Fruit fly (Drosophila melanogaster) whole organism, embryonic: ENCODE results near the gene CG5225.
A peak's percentile ranks its signal among the peaks of the same experiment; 100 is the strongest.

Experiments used
- Aef1 ChIP-seq: fragments of 200-800 bp; sonication (Bioruptor generic); IDR thresholded peaks from 3 replicates; pipeline ENCODE4 v1.3.6; 2022; ENCODE audit warnings: missing biosample characterization, missing genetic modification characterization
- CG13287 ChIP-seq: fragments of 200-800 bp; sonication (Bioruptor generic); IDR thresholded peaks from 2 replicates; pipeline ENCODE4 v1.3.6; 2022; ENCODE audit warnings: missing biosample characterization, missing genetic modification characterization; ENCODE audit not compliant: partially characterized antibody
- CG13775 ChIP-seq: fragments of 200-800 bp; sonication (Bioruptor generic); optimal IDR thresholded peaks from 3 replicates; lab custom pipeline; 2017; ENCODE audit warnings: missing biosample characterization, mild to moderate bottlenecking, missing genetic modification characterization
- CG14667 ChIP-seq: fragments of 200-800 bp; sonication (Bioruptor generic); IDR thresholded peaks from 2 replicates; pipeline ENCODE4 v1.3.6; 2022; ENCODE audit warnings: missing biosample characterization, missing genetic modification characterization
- CG1602 ChIP-seq: fragments of 200-800 bp; sonication (Bioruptor generic); optimal IDR thresholded peaks from 3 replicates; lab custom pipeline; 2016; ENCODE audit warnings: missing biosample characterization, missing genetic modification characterization
- CG17359 ChIP-seq: fragments of 200-800 bp; sonication (Bioruptor generic); optimal IDR thresholded peaks from 3 replicates; lab custom pipeline; 2018; ENCODE audit warnings: missing biosample characterization, mild to moderate bottlenecking, missing genetic modification characterization, moderate library complexity
- CG1832 ChIP-seq: fragments of 200-800 bp; sonication (Bioruptor generic); optimal IDR thresholded peaks from 2 replicates; lab custom pipeline; 2017; ENCODE audit warnings: missing biosample characterization, mild to moderate bottlenecking, missing genetic modification characterization, inconsistent platforms
- CG31388 ChIP-seq: fragments of 200-800 bp; sonication (Bioruptor generic); optimal IDR thresholded peaks from 2 replicates; lab custom pipeline; 2016; ENCODE audit warnings: missing biosample characterization, missing genetic modification characterization
- CG32772 ChIP-seq: fragments of 200-800 bp; sonication (Bioruptor generic); IDR thresholded peaks from 2 replicates; pipeline ENCODE4 v1.3.6; 2022; ENCODE audit warnings: missing biosample characterization, missing genetic modification characterization
- CG7928 ChIP-seq: fragments of 200-800 bp; sonication (Bioruptor generic); optimal IDR thresholded peaks from 2 replicates; lab custom pipeline; 2017; ENCODE audit warnings: missing biosample characterization, mild to moderate bottlenecking, missing genetic modification characterization
- CG7963 ChIP-seq: fragments of 200-800 bp; sonication (Bioruptor generic); IDR thresholded peaks from 3 replicates; pipeline ENCODE4 v1.3.6; 2022; ENCODE audit warnings: missing biosample characterization, missing genetic modification characterization; ENCODE audit not compliant: partially characterized antibody
- CkIIα-i1 ChIP-seq: fragments of 200-800 bp; sonication (Bioruptor generic); IDR thresholded peaks from 2 replicates; pipeline ENCODE4 v1.3.6; 2022; ENCODE audit warnings: missing biosample characterization, missing genetic modification characterization
- CoRest ChIP-seq: fragments of 200-800 bp; sonication (Bioruptor generic); optimal IDR thresholded peaks from 3 replicates; lab custom pipeline; 2018; ENCODE audit warnings: missing biosample characterization, mild to moderate bottlenecking, missing genetic modification characterization, moderate library complexity
- Dek ChIP-seq: fragments of 200-800 bp; sonication (Bioruptor generic); optimal IDR thresholded peaks from 3 replicates; lab custom pipeline; 2019; ENCODE audit warnings: missing biosample characterization, mild to moderate bottlenecking, missing genetic modification characterization, moderate library complexity
- Dip3 ChIP-seq: fragments of 200-800 bp; sonication (Bioruptor generic); optimal IDR thresholded peaks from 3 replicates; lab custom pipeline; 2016; ENCODE audit warnings: missing biosample characterization, missing genetic modification characterization
- Hmx ChIP-seq: fragments of 200-800 bp; sonication (Bioruptor generic); optimal IDR thresholded peaks from 2 replicates; lab custom pipeline; 2016; ENCODE audit warnings: missing biosample characterization, missing genetic modification characterization
- Lim3 ChIP-seq: fragments of 200-800 bp; sonication (Bioruptor generic); IDR thresholded peaks from 2 replicates; pipeline ENCODE4 v1.3.6; 2022; ENCODE audit warnings: missing biosample characterization, missing genetic modification characterization
- MTF-1 ChIP-seq: fragments of 200-800 bp; sonication (Bioruptor generic); optimal IDR thresholded peaks from 2 replicates; lab custom pipeline; 2018; ENCODE audit warnings: missing biosample characterization, mild to moderate bottlenecking, missing genetic modification characterization, borderline replicate concordance
- Max ChIP-seq: fragments of 200-800 bp; sonication (Bioruptor generic); optimal IDR thresholded peaks from 2 replicates; lab custom pipeline; 2016; ENCODE audit warnings: missing biosample characterization, mild to moderate bottlenecking, missing genetic modification characterization
- PHDP ChIP-seq: fragments of 200-800 bp; sonication (Bioruptor generic); optimal IDR thresholded peaks from 3 replicates; lab custom pipeline; 2018; ENCODE audit warnings: missing biosample characterization, mild to moderate bottlenecking, missing genetic modification characterization, moderate library complexity
- Pdp1 ChIP-seq, 2 experiments: fragments of 200-800 bp; sonication (Bioruptor generic); optimal IDR thresholded peaks; 3 replicates each; lab custom pipeline; 2016; ENCODE audit warnings: missing biosample characterization in 2 of 2, missing genetic modification characterization in 2 of 2, mild to moderate bottlenecking in 1 of 2, moderate library complexity in 1 of 2
- Side ChIP-seq: fragments of 200-800 bp; sonication (Bioruptor generic); optimal IDR thresholded peaks from 2 replicates; lab custom pipeline; 2016; ENCODE audit warnings: missing biosample characterization, missing genetic modification characterization
- Usf ChIP-seq: fragments of 200-800 bp; sonication (Bioruptor generic); optimal IDR thresholded peaks from 2 replicates; lab custom pipeline; 2017; ENCODE audit warnings: missing genotype, missing biosample characterization, missing genetic modification characterization
- ac ChIP-seq: fragments of 200-800 bp; sonication (Bioruptor generic); optimal IDR thresholded peaks from 3 replicates; lab custom pipeline; 2017; ENCODE audit warnings: missing biosample characterization, mild to moderate bottlenecking, missing genetic modification characterization
- al ChIP-seq: fragments of 200-800 bp; sonication (Bioruptor generic); IDR thresholded peaks from 2 replicates; pipeline ENCODE4 v1.3.6; 2022; ENCODE audit warnings: missing biosample characterization, missing genetic modification characterization
- aop ChIP-seq: fragments of 200-800 bp; sonication (Bioruptor generic); IDR thresholded peaks from 2 replicates; pipeline ENCODE4 v1.3.6; 2022; ENCODE audit warnings: missing biosample characterization, missing genetic modification characterization
- ara ChIP-seq: fragments of 200-800 bp; sonication (Bioruptor generic); IDR thresholded peaks from 2 replicates; pipeline ENCODE4 v1.3.6; 2022; ENCODE audit warnings: missing biosample characterization, missing genetic modification characterization
- bowl ChIP-seq: fragments of 200-800 bp; sonication (Bioruptor generic); IDR thresholded peaks from 2 replicates; pipeline ENCODE4 v1.3.6; 2022; ENCODE audit warnings: missing biosample characterization, missing genetic modification characterization
- chinmo ChIP-seq: fragments of 200-800 bp; sonication (Bioruptor generic); IDR thresholded peaks from 4 replicates; pipeline ENCODE4 v1.3.6; 2022; ENCODE audit warnings: missing biosample characterization, missing genetic modification characterization; ENCODE audit not compliant: partially characterized antibody
- cwo ChIP-seq: fragments of 200-800 bp; sonication (Bioruptor generic); optimal IDR thresholded peaks from 3 replicates; lab custom pipeline; 2017; ENCODE audit warnings: missing biosample characterization, missing genetic modification characterization, mild to moderate bottlenecking, moderate library complexity, missing genetic modification reagents
- dimm ChIP-seq: fragments of 200-800 bp; sonication (Bioruptor generic); IDR thresholded peaks from 2 replicates; pipeline ENCODE4 v1.3.6; 2022; ENCODE audit warnings: missing biosample characterization, missing genetic modification characterization
- dysf ChIP-seq: fragments of 200-800 bp; sonication (Bioruptor generic); IDR thresholded peaks from 3 replicates; pipeline ENCODE4 v1.3.6; 2022; ENCODE audit warnings: missing biosample characterization, missing genetic modification characterization
- en ChIP-seq: fragments of 200-800 bp; sonication (Bioruptor generic); optimal IDR thresholded peaks from 2 replicates; lab custom pipeline; 2016; ENCODE audit warnings: missing biosample characterization, missing genetic modification characterization
- grn ChIP-seq: fragments of 200-800 bp; sonication (Bioruptor generic); optimal IDR thresholded peaks from 3 replicates; lab custom pipeline; 2017; ENCODE audit warnings: missing biosample characterization, missing genetic modification characterization
- ham ChIP-seq: fragments of 200-800 bp; sonication (Bioruptor generic); IDR thresholded peaks from 2 replicates; pipeline ENCODE4 v1.3.6; 2022; ENCODE audit warnings: missing biosample characterization, missing genetic modification characterization
- jumu ChIP-seq: fragments of 200-800 bp; sonication (Bioruptor generic); optimal IDR thresholded peaks from 3 replicates; lab custom pipeline; 2016; ENCODE audit warnings: missing biosample characterization, missing genetic modification characterization
- kah ChIP-seq: fragments of 200-800 bp; sonication (Bioruptor generic); optimal IDR thresholded peaks from 2 replicates; lab custom pipeline; 2018; ENCODE audit warnings: missing biosample characterization, mild to moderate bottlenecking, missing genetic modification characterization
- kay ChIP-seq: fragments of 200-800 bp; sonication (Bioruptor generic); optimal IDR thresholded peaks from 2 replicates; lab custom pipeline; 2016; ENCODE audit warnings: missing biosample characterization, missing genetic modification characterization
- ken ChIP-seq: fragments of 200-800 bp; sonication (Bioruptor generic); IDR thresholded peaks from 3 replicates; pipeline ENCODE4 v1.3.6; 2022; ENCODE audit warnings: missing biosample characterization, missing genetic modification characterization
- lab ChIP-seq: fragments of 200-800 bp; sonication (Bioruptor generic); optimal IDR thresholded peaks from 3 replicates; lab custom pipeline; 2017; ENCODE audit warnings: missing biosample characterization, missing genetic modification characterization, mild to moderate bottlenecking, moderate library complexity, missing genetic modification reagents
- lola ChIP-seq, 3 experiments: fragments of >200 bp in 2 of 3; fragments of 200-800 bp in 1 of 3; sonication (Bioruptor generic) in 1 of 3; optimal IDR thresholded peaks; 2 replicates each; lab custom pipeline; 2017 to 2019; ENCODE audit warnings: missing biosample characterization in 3 of 3, missing genetic modification characterization in 3 of 3, mild to moderate bottlenecking in 1 of 3, moderate library complexity in 1 of 3
- mam ChIP-seq: fragments of 200-800 bp; sonication (Bioruptor generic); optimal IDR thresholded peaks from 3 replicates; lab custom pipeline; 2016; ENCODE audit warnings: missing biosample characterization, missing genetic modification characterization
- pfk ChIP-seq: fragments of 200-800 bp; sonication (Bioruptor generic); optimal IDR thresholded peaks from 2 replicates; lab custom pipeline; 2018; ENCODE audit warnings: missing biosample characterization, mild to moderate bottlenecking, missing genetic modification characterization, moderate library complexity
- phol ChIP-seq: fragments of 200-800 bp; sonication (Bioruptor generic); optimal IDR thresholded peaks from 3 replicates; lab custom pipeline; 2018; ENCODE audit warnings: missing biosample characterization, mild to moderate bottlenecking, missing genetic modification characterization, moderate library complexity
- ro ChIP-seq: fragments of 200-800 bp; sonication (Bioruptor generic); IDR thresholded peaks from 2 replicates; pipeline ENCODE4 v1.3.6; 2022; ENCODE audit warnings: missing biosample characterization, missing genetic modification characterization
- sens ChIP-seq: fragments of 200-800 bp; sonication (Bioruptor generic); peaks from one replicate; lab custom pipeline; 2016; ENCODE audit warnings: missing biosample characterization, missing genetic modification characterization
- sob ChIP-seq: fragments of 200-800 bp; sonication (Bioruptor generic); IDR thresholded peaks from 2 replicates; pipeline ENCODE4 v1.3.6; 2022; ENCODE audit warnings: missing biosample characterization, missing genetic modification characterization
- sug ChIP-seq: fragments of 200-800 bp; optimal IDR thresholded peaks from 2 replicates; lab custom pipeline; 2019; ENCODE audit warnings: missing biosample characterization, mild to moderate bottlenecking, missing genetic modification characterization, moderate library complexity
- tgo ChIP-seq: fragments of 200-800 bp; sonication (Bioruptor generic); IDR thresholded peaks from 3 replicates; pipeline ENCODE4 v1.3.6; 2022; ENCODE audit warnings: missing biosample characterization, missing genetic modification characterization
- tio ChIP-seq: fragments of 200-800 bp; sonication (Bioruptor generic); optimal IDR thresholded peaks from 2 replicates; lab custom pipeline; 2017; ENCODE audit warnings: missing biosample characterization, missing genetic modification characterization, inconsistent platforms

CG5225 gene

DNA sequence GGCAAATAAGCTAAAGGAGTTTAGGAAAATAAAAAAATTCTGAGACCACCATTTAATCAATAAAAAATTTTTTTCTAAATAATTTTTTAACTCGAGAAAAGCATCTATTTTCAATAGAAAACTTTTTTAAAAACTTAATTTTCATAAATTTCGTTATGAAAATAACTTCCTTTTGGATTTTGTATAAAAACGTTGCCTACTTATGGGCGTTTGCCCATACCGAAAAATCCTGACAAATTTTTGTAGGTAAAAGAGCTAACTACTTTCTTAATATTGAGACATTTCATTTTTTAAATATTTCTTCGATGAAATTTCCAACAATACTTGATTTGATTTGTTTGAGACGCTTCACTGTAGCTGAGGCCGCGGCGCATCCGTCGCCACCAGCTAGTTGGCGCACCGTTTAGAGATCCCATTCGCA is 31.8 kb downstream of the CG5225 start (continued):
- TF ChIP-seq lola (GFP tag; optimal IDR thresholded peaks at IDR 0.05; lab: Kevin White, UChicago) (peak in 1 of 3 experiments; percentile 53), dimm (0 out of 2 replicates have a peak, but pooled peaks have one; percentile 20), pfk (GFP tag; lab: Kevin White, UChicago) (no peak), ham (GFP tag; lab: Robert Waterston, UW) (no peak), CoRest (tag; lab: Kevin White, UChicago) (peak; percentile 67), Dek (tag; lab: Kevin White, UChicago) (peak; percentile 19), ara (GFP tag; lab: Robert Waterston, UW) (no peak), CG32772 (GFP tag; lab: Robert Waterston, UW) (no peak; the same call in 1 of the 2 replicates), phol (peak; percentile 66), sens (GFP tag; lab: Kevin White, UChicago) (peak; percentile 94), CG1832 (GFP tag; lab: Kevin White, UChicago) (no peak), tgo (GFP tag; lab: Robert Waterston, UW) (no peak), CG1602 (peak; percentile 13), bowl (0 out of 2 replicates have a peak, but pooled peaks have one; percentile 27), al (no peak), CG13287 (GFP tag; lab: Robert Waterston, UW) (no peak), lab (GFP tag; lab: Kevin White, UChicago) (peak; percentile 35), jumu (GFP tag; lab: Kevin White, UChicago) (peak; percentile 17), tio (peak; percentile 69), dysf (GFP tag; lab: Robert Waterston, UW) (no peak), Dip3 (GFP tag; lab: Kevin White, UChicago) (peak; percentile 30), CG13775 (GFP tag; lab: Kevin White, UChicago) (peak; percentile 41), aop (GFP tag; lab: Robert Waterston, UW) (no peak), CG7928 (GFP tag; lab: Kevin White, UChicago) (no peak), Pdp1 (GFP tag; optimal IDR thresholded peaks at IDR 0.05; lab: Kevin White, UChicago) (peak; percentile 7 to 9), ro (GFP tag; lab: Robert Waterston, UW) (no peak), Aef1 (GFP tag; lab: Robert Waterston, UW) (peak; percentile 17; the same call in 1 of the 3 replicates)

DNA sequence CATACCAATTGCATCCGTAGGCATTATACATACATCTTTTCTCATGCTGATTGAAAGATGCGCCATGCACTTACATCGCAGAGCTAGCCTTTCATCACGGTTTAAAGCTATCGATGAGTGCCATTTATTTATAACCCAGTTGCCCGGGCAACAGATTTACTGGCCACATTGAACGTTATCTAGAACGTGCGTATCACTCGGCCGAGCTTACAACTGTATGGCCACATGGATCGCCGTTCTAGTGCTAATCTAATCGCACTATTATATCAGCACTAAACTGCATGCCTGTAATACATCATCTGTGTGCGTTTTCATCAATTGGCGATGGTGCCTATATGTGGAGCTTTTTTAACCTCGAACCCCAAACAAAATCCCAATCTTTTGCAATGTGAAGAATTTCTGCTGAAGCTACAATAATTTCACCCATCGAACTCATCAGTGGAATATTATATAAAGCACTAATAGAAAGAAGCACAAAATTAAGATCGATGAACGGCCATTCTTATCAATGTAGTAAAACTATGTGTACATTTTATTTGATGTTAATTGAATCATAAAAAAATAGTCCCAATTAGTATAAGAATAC is 32.4 kb downstream of the CG5225 start:
- peak in 1 of 2 experiments; percentile 58 for TF ChIP-seq Pdp1 (GFP tag; optimal IDR thresholded peaks at IDR 0.05; lab: Kevin White, UChicago)
- TF ChIP-seq Usf (GFP tag; lab: Kevin White, UChicago), result no peak
- no peak for TF ChIP-seq PHDP (tag; lab: Kevin White, UChicago)
- no peak for TF ChIP-seq MTF-1 (GFP tag; lab: Kevin White, UChicago)
- no peak for TF ChIP-seq CG31388 (GFP tag; lab: Kevin White, UChicago)
- TF ChIP-seq grn, result peak; percentile 15
- TF ChIP-seq Side (GFP tag; lab: Kevin White, UChicago), result no peak
- TF ChIP-seq sug (tag; lab: Kevin White, UChicago), result peak; percentile 65
- TF ChIP-seq kah (GFP tag; lab: Kevin White, UChicago), result no peak
- no peak for TF ChIP-seq Lim3
- TF ChIP-seq CG7928 (GFP tag; lab: Kevin White, UChicago), result no peak
- TF ChIP-seq kay (GFP tag; lab: Kevin White, UChicago), result no peak
- no peak for TF ChIP-seq Max (GFP tag; lab: Kevin White, UChicago)
- TF ChIP-seq CG17359 (tag; lab: Kevin White, UChicago), result no peak
- TF ChIP-seq Hmx (GFP tag; lab: Kevin White, UChicago), result no peak
- TF ChIP-seq ac (GFP tag; lab: Kevin White, UChicago), result no peak
- peak; percentile 45 for TF ChIP-seq cwo (GFP tag; lab: Kevin White, UChicago)
- no peak for TF ChIP-seq mam (GFP tag; lab: Kevin White, UChicago)
- no peak for TF ChIP-seq CkIIα-i1
- no peak for TF ChIP-seq CG14667
- TF ChIP-seq CG7963 (GFP tag; lab: Robert Waterston, UW), result no peak
- TF ChIP-seq en, result no peak
- TF ChIP-seq sob (GFP tag; lab: Robert Waterston, UW), result no peak
- 0 out of 4 replicates have a peak, but pooled peaks have one; percentile 13 for TF ChIP-seq chinmo (GFP tag; lab: Robert Waterston, UW)
- no peak for TF ChIP-seq ken (GFP tag; lab: Robert Waterston, UW)
